Fruit fly (Drosophila melanogaster) Kc167 (cell line): Measurements from ENCODE around the gene CG11131.

Source experiments
- Sin3A ChIP-seq: fragments of >200 bp; optimal IDR thresholded peaks from 2 replicates; lab custom pipeline; 2018; ENCODE audit warnings: missing external identifiers
- h ChIP-seq: fragments of >200 bp; optimal IDR thresholded peaks from 3 replicates; lab custom pipeline; 2018; ENCODE audit warnings: missing external identifiers

- no peak for TF ChIP-seq Sin3A (lab: Kevin White, UChicago)
- no peak for TF ChIP-seq h (lab: Kevin White, UChicago)
These were observed 19.7 kb upstream of the CG11131 start, which contains the start of the genes Chro and Ssl1 for dm6 chr3L:22878723-22879343.
